Fruit fly (Drosophila melanogaster) whole organism, prepupa: ENCODE results near the gene Nopp140.
A peak's percentile ranks its signal among the peaks of the same experiment; 100 is the strongest.

Experiments used
- CG10631 ChIP-seq: fragments of 200-800 bp; sonication (Bioruptor generic); optimal IDR thresholded peaks from 2 replicates; lab custom pipeline; 2016; ENCODE audit warnings: missing biosample characterization, missing genetic modification characterization
- CG10669 ChIP-seq: fragments of 200-800 bp; sonication (Bioruptor generic); optimal IDR thresholded peaks from 3 replicates; lab custom pipeline; 2018; ENCODE audit warnings: missing biosample characterization, mild to moderate bottlenecking, missing genetic modification characterization, moderate library complexity
- CG11294 ChIP-seq: fragments of 200-800 bp; sonication (Bioruptor generic); IDR thresholded peaks from 2 replicates; pipeline ENCODE4 v1.3.6; 2022; ENCODE audit warnings: missing biosample characterization, missing genetic modification characterization
- CG11902 ChIP-seq: fragments of 200-800 bp; sonication (Bioruptor generic); optimal IDR thresholded peaks from 3 replicates; lab custom pipeline; 2016; ENCODE audit warnings: missing biosample characterization, missing genetic modification characterization
- CG15336 ChIP-seq: fragments of 200-800 bp; sonication (Bioruptor generic); IDR thresholded peaks from 2 replicates; pipeline ENCODE4 v1.3.6; 2022; ENCODE audit warnings: missing biosample characterization, missing genetic modification characterization
- CG1621 ChIP-seq: fragments of 200-800 bp; sonication (Bioruptor generic); optimal IDR thresholded peaks from 3 replicates; lab custom pipeline; 2018; ENCODE audit warnings: missing biosample characterization, mild to moderate bottlenecking, missing genetic modification characterization
- CG16779 ChIP-seq: fragments of 200-800 bp; sonication (Bioruptor generic); optimal IDR thresholded peaks from 3 replicates; lab custom pipeline; 2017; ENCODE audit warnings: missing biosample characterization, mild to moderate bottlenecking, missing genetic modification characterization
- CG3032 ChIP-seq: fragments of 200-800 bp; optimal IDR thresholded peaks from 2 replicates; lab custom pipeline; 2019; ENCODE audit warnings: missing biosample characterization, mild to moderate bottlenecking, missing genetic modification characterization, moderate library complexity
- CG31627 ChIP-seq: fragments of 200-800 bp; sonication (Bioruptor generic); optimal IDR thresholded peaks from 3 replicates; lab custom pipeline; 2016; ENCODE audit warnings: missing biosample characterization, missing genetic modification characterization
- CG32006 ChIP-seq: fragments of 200-800 bp; sonication (Bioruptor generic); optimal IDR thresholded peaks from 3 replicates; lab custom pipeline; 2017; ENCODE audit warnings: missing biosample characterization, mild to moderate bottlenecking, missing genetic modification characterization
- CG3919 ChIP-seq: fragments of 200-800 bp; sonication (Bioruptor generic); optimal IDR thresholded peaks from 3 replicates; lab custom pipeline; 2016; ENCODE audit warnings: missing biosample characterization, missing genetic modification characterization
- CG6163 ChIP-seq: fragments of 200-800 bp; sonication (Bioruptor generic); IDR thresholded peaks from 3 replicates; pipeline ENCODE4 v1.3.6; 2022; ENCODE audit warnings: missing biosample characterization, missing genetic modification characterization
- CG6276 ChIP-seq: fragments of 200-800 bp; sonication (Bioruptor generic); optimal IDR thresholded peaks from 2 replicates; lab custom pipeline; 2017; ENCODE audit warnings: missing biosample characterization, mild to moderate bottlenecking, missing genetic modification characterization
- CG6792 ChIP-seq: fragments of 200-800 bp; sonication (Bioruptor generic); optimal IDR thresholded peaks from 3 replicates; lab custom pipeline; 2016; ENCODE audit warnings: missing biosample characterization, missing genetic modification characterization
- CG6808 ChIP-seq: fragments of 200-800 bp; sonication (Bioruptor generic); optimal IDR thresholded peaks from 3 replicates; lab custom pipeline; 2017; ENCODE audit warnings: missing biosample characterization, missing genetic modification characterization, mild to moderate bottlenecking, moderate library complexity, missing genetic modification reagents
- CG6854 ChIP-seq: fragments of 200-800 bp; sonication (Bioruptor generic); optimal IDR thresholded peaks from 2 replicates; lab custom pipeline; 2017; ENCODE audit warnings: missing biosample characterization, mild to moderate bottlenecking, missing genetic modification characterization
- CG7368 ChIP-seq: fragments of 200-800 bp; sonication (Bioruptor generic); optimal IDR thresholded peaks from 3 replicates; lab custom pipeline; 2016; ENCODE audit warnings: missing biosample characterization, missing genetic modification characterization
- CG8119 ChIP-seq: fragments of 200-800 bp; sonication (Bioruptor generic); IDR thresholded peaks from 3 replicates; pipeline ENCODE4 v1.3.6; 2022; ENCODE audit warnings: missing biosample characterization, missing genetic modification characterization
- CG8319 ChIP-seq: fragments of 200-800 bp; sonication (Bioruptor generic); optimal IDR thresholded peaks from 3 replicates; lab custom pipeline; 2016; ENCODE audit warnings: missing biosample characterization, missing genetic modification characterization
- CG9139 ChIP-seq: fragments of 200-800 bp; sonication (Bioruptor generic); optimal IDR thresholded peaks from 3 replicates; lab custom pipeline; 2017; ENCODE audit warnings: missing biosample characterization, mild to moderate bottlenecking, missing genetic modification characterization
- Eip93F ChIP-seq: fragments of 200-800 bp; sonication (Bioruptor generic); optimal IDR thresholded peaks from 2 replicates; lab custom pipeline; 2016; ENCODE audit warnings: missing biosample characterization, mild to moderate bottlenecking, missing genetic modification characterization
- Ets21C ChIP-seq: fragments of 200-800 bp; sonication (Bioruptor generic); optimal IDR thresholded peaks from 3 replicates; lab custom pipeline; 2016; ENCODE audit warnings: missing biosample characterization, missing genetic modification characterization
- Gug ChIP-seq: fragments of 200-800 bp; sonication (Bioruptor generic); IDR thresholded peaks from 2 replicates; pipeline ENCODE4 v1.3.6; 2022; ENCODE audit warnings: missing biosample characterization, missing genetic modification characterization
- Hr38 ChIP-seq: sonication (Bioruptor generic); optimal IDR thresholded peaks from 2 replicates; lab custom pipeline; 2016; ENCODE audit warnings: missing biosample characterization, missing genetic modification characterization
- Hr39 ChIP-seq: fragments of 200-800 bp; sonication (Bioruptor generic); optimal IDR thresholded peaks from 2 replicates; lab custom pipeline; 2016; ENCODE audit warnings: missing biosample characterization, missing genetic modification characterization
- Hr4 ChIP-seq: fragments of 200-800 bp; sonication (Bioruptor generic); optimal IDR thresholded peaks from 3 replicates; lab custom pipeline; 2016; ENCODE audit warnings: missing biosample characterization, missing genetic modification characterization
- Lpt ChIP-seq: fragments of 200-800 bp; sonication (Bioruptor generic); optimal IDR thresholded peaks from 3 replicates; lab custom pipeline; 2016; ENCODE audit warnings: missing biosample characterization, missing genetic modification characterization
- OdsH ChIP-seq: fragments of 200-800 bp; sonication (Bioruptor generic); optimal IDR thresholded peaks from 3 replicates; lab custom pipeline; 2016; ENCODE audit warnings: missing biosample characterization, missing genetic modification characterization
- Smox ChIP-seq: fragments of 200-800 bp; sonication (Bioruptor generic); optimal IDR thresholded peaks from 3 replicates; lab custom pipeline; 2016; ENCODE audit warnings: missing biosample characterization, missing genetic modification characterization
- Sox102F ChIP-seq: fragments of 200-800 bp; sonication (Bioruptor generic); optimal IDR thresholded peaks from 2 replicates; lab custom pipeline; 2016; ENCODE audit warnings: missing biosample characterization, mild to moderate bottlenecking, missing genetic modification characterization
- Sox14 ChIP-seq: fragments of 200-800 bp; sonication (Bioruptor generic); optimal IDR thresholded peaks from 3 replicates; lab custom pipeline; 2016; ENCODE audit warnings: missing biosample characterization, missing genetic modification characterization
- Sox15 ChIP-seq: fragments of 200-800 bp; sonication (Bioruptor generic); optimal IDR thresholded peaks from 3 replicates; lab custom pipeline; 2016; ENCODE audit warnings: missing biosample characterization, missing genetic modification characterization
- achi ChIP-seq: fragments of 200-800 bp; sonication (Bioruptor generic); optimal IDR thresholded peaks from 3 replicates; lab custom pipeline; 2016; ENCODE audit warnings: missing biosample characterization, missing genetic modification characterization
- acj6 ChIP-seq: fragments of 200-800 bp; sonication (Bioruptor generic); optimal IDR thresholded peaks from 3 replicates; lab custom pipeline; 2016; ENCODE audit warnings: missing biosample characterization, missing genetic modification characterization
- dac ChIP-seq: fragments of 200-800 bp; sonication (Bioruptor generic); optimal IDR thresholded peaks from 2 replicates; lab custom pipeline; 2017; ENCODE audit warnings: missing biosample characterization, mild to moderate bottlenecking, missing genetic modification characterization
- eg ChIP-seq: fragments of 200-800 bp; sonication (Bioruptor generic); IDR thresholded peaks from 3 replicates; pipeline ENCODE4 v1.3.6; 2022; ENCODE audit warnings: missing biosample characterization, missing genetic modification characterization
- fd59A ChIP-seq: fragments of 200-800 bp; sonication (Bioruptor generic); optimal IDR thresholded peaks from 2 replicates; lab custom pipeline; 2017; ENCODE audit warnings: missing biosample characterization, mild to moderate bottlenecking, missing genetic modification characterization, missing genetic modification reagents
- fd85E ChIP-seq: fragments of 200-800 bp; sonication (Bioruptor generic); optimal IDR thresholded peaks from 3 replicates; lab custom pipeline; 2016; ENCODE audit warnings: missing biosample characterization, missing genetic modification characterization
- fkh ChIP-seq: fragments of 200-800 bp; sonication (Bioruptor generic); optimal IDR thresholded peaks from 3 replicates; lab custom pipeline; 2017; ENCODE audit warnings: missing biosample characterization, mild to moderate bottlenecking, missing genetic modification characterization, moderate library complexity
- lz ChIP-seq: fragments of 200-800 bp; sonication (Bioruptor generic); optimal IDR thresholded peaks from 3 replicates; lab custom pipeline; 2016; ENCODE audit warnings: missing biosample characterization, missing genetic modification characterization
- net ChIP-seq: fragments of 200-800 bp; sonication (Bioruptor generic); optimal IDR thresholded peaks from 3 replicates; lab custom pipeline; 2016; ENCODE audit warnings: missing biosample characterization, missing genetic modification characterization
- pdm3 ChIP-seq: fragments of 200-800 bp; sonication (Bioruptor generic); optimal IDR thresholded peaks from 3 replicates; lab custom pipeline; 2016; ENCODE audit warnings: missing biosample characterization, missing genetic modification characterization
- salr ChIP-seq, 2 experiments: fragments of 200-800 bp; sonication (Bioruptor generic); optimal IDR thresholded peaks; 3 replicates each; lab custom pipeline; 2016 to 2018; ENCODE audit warnings: missing biosample characterization in 2 of 2, missing genetic modification characterization in 2 of 2, mild to moderate bottlenecking in 1 of 2
- svp ChIP-seq: fragments of 200-800 bp; sonication (Bioruptor generic); peaks from one replicate; lab custom pipeline; 2016; ENCODE audit warnings: missing biosample characterization, missing genetic modification characterization
- vri ChIP-seq: fragments of 200-800 bp; sonication (Bioruptor generic); optimal IDR thresholded peaks from 3 replicates; lab custom pipeline; 2016; ENCODE audit warnings: missing biosample characterization, mild to moderate bottlenecking, missing genetic modification characterization

Gene Nopp140

dm6 chr3L:21824725-21825353 lies 7.7 kb upstream of the Nopp140 start, which contains the start of gene eIF2A (continued):
- TF ChIP-seq Eip93F (GFP tag; lab: Kevin White, UChicago) (no peak), dac (GFP tag; lab: Kevin White, UChicago) (no peak), CG7368 (GFP tag; lab: Kevin White, UChicago) (peak; percentile 12), CG1621 (tag; lab: Kevin White, UChicago) (peak; percentile 23), vri (GFP tag; lab: Kevin White, UChicago) (no peak), CG10631 (GFP tag; lab: Kevin White, UChicago) (no peak), Ets21C (GFP tag; lab: Kevin White, UChicago) (no peak), CG11294 (GFP tag; lab: Robert Waterston, UW) (no peak), Hr4 (GFP tag; lab: Kevin White, UChicago) (no peak), CG11902 (GFP tag; lab: Kevin White, UChicago) (no peak), CG32006 (GFP tag; lab: Kevin White, UChicago) (no peak), lz (GFP tag; lab: Kevin White, UChicago) (peak; percentile 60), Hr39 (GFP tag; lab: Kevin White, UChicago) (peak; percentile 34), CG15336 (GFP tag; lab: Robert Waterston, UW) (peak; percentile 39; the same call in 1 of the 2 replicates), CG6163 (GFP tag; lab: Robert Waterston, UW) (no peak), OdsH (GFP tag; lab: Kevin White, UChicago) (peak; percentile 30), CG6792 (GFP tag; lab: Kevin White, UChicago) (peak; percentile 32), CG6854 (no peak), Gug (GFP tag; lab: Robert Waterston, UW) (no peak), CG9139 (GFP tag; lab: Kevin White, UChicago) (no peak)

- TF ChIP-seq svp (GFP tag; lab: Kevin White, UChicago), result peak; percentile 95
- no peak for TF ChIP-seq CG6276 (GFP tag; lab: Kevin White, UChicago)
Observed at dm6 chr3L:21827130-21827529, 5.4 kb upstream of the Nopp140 start.

- TF ChIP-seq eg (GFP tag; lab: Robert Waterston, UW) (peak; percentile 88), CG7368 (GFP tag; lab: Kevin White, UChicago) (peak; percentile 56), Hr38 (GFP tag; lab: Kevin White, UChicago) (peak; percentile 4), dac (GFP tag; lab: Kevin White, UChicago) (peak; percentile 7), CG3919 (GFP tag; lab: Kevin White, UChicago) (peak; percentile 61), Hr4 (GFP tag; lab: Kevin White, UChicago) (peak; percentile 73), Sox102F (GFP tag; lab: Kevin White, UChicago) (no peak), Lpt (GFP tag; lab: Kevin White, UChicago) (no peak), CG6163 (GFP tag; lab: Robert Waterston, UW) (peak; percentile 74), CG3032 (peak; percentile 51), svp (GFP tag; lab: Kevin White, UChicago) (peak; percentile 87), net (GFP tag; lab: Kevin White, UChicago) (peak; percentile 41), CG31627 (peak; percentile 82), Hr39 (GFP tag; lab: Kevin White, UChicago) (peak; percentile 83), OdsH (GFP tag; lab: Kevin White, UChicago) (peak; percentile 72), CG10631 (GFP tag; lab: Kevin White, UChicago) (no peak), pdm3 (no peak), CG8319 (GFP tag; lab: Kevin White, UChicago) (peak; percentile 14), acj6 (GFP tag; lab: Kevin White, UChicago) (peak; percentile 62), salr (GFP tag; optimal IDR thresholded peaks at IDR 0.05; lab: Kevin White, UChicago) (peak in 1 of 2 experiments; percentile 23), achi (GFP tag; lab: Kevin White, UChicago) (peak; percentile 42), CG6854 (no peak), Smox (GFP tag; lab: Kevin White, UChicago) (no peak), lz (GFP tag; lab: Kevin White, UChicago) (peak; percentile 78), CG6276 (GFP tag; lab: Kevin White, UChicago) (no peak), CG11294 (GFP tag; lab: Robert Waterston, UW) (peak; percentile 45; the same call in 1 of the 2 replicates), CG10669 (GFP tag; lab: Kevin White, UChicago) (peak; percentile 53), CG32006 (GFP tag; lab: Kevin White, UChicago) (no peak), fd85E (GFP tag; lab: Kevin White, UChicago) (no peak), CG6808 (no peak), Sox14 (GFP tag; lab: Kevin White, UChicago) (peak; percentile 78), Sox15 (GFP tag; lab: Kevin White, UChicago) (peak; percentile 56), fd59A (GFP tag; lab: Kevin White, UChicago) (no peak), Gug (GFP tag; lab: Robert Waterston, UW) (peak; percentile 58), CG8119 (GFP tag; lab: Robert Waterston, UW) (peak; percentile 53), vri (GFP tag; lab: Kevin White, UChicago) (no peak), fkh (GFP tag; lab: Kevin White, UChicago) (peak; percentile 46), CG16779 (no peak)
Observed at dm6 chr3L:21828177-21828589, 4.4 kb upstream of the Nopp140 start, which contains the start of gene CG32448. Gene CG32448 (minus strand): TSS chr3L:21828480.
